Fruit fly (Drosophila melanogaster) whole organism, embryonic: ENCODE measurements around the gene CG13894.
A peak's percentile ranks its signal among the peaks of the same experiment; 100 is the strongest.

Experiments
- Bgb ChIP-seq: fragments of 200-800 bp; sonication (Bioruptor generic); IDR thresholded peaks from 2 replicates; pipeline ENCODE4 v1.3.6; 2022; ENCODE audit warnings: missing biosample characterization, missing genetic modification characterization; ENCODE audit not compliant: partially characterized antibody
- BtbVII ChIP-seq: fragments of 200-800 bp; sonication (Bioruptor generic); optimal IDR thresholded peaks from 3 replicates; lab custom pipeline; 2017; ENCODE audit warnings: missing biosample characterization, mild to moderate bottlenecking, missing genetic modification characterization
- CG1024 ChIP-seq: fragments of 200-800 bp; sonication (Bioruptor generic); IDR thresholded peaks from 2 replicates; pipeline ENCODE4 v1.3.6; 2022; ENCODE audit warnings: missing biosample characterization, missing genetic modification characterization
- CG10462 ChIP-seq: fragments of 200-800 bp; sonication (Bioruptor generic); optimal IDR thresholded peaks from 2 replicates; lab custom pipeline; 2016; ENCODE audit warnings: missing biosample characterization, missing genetic modification characterization
- CG11504 ChIP-seq: fragments of 200-800 bp; sonication (Bioruptor generic); optimal IDR thresholded peaks from 3 replicates; lab custom pipeline; 2019; ENCODE audit warnings: missing biosample characterization, mild to moderate bottlenecking, missing genetic modification characterization, moderate library complexity
- CG11696 ChIP-seq: fragments of 200-800 bp; sonication (Bioruptor generic); IDR thresholded peaks from 2 replicates; pipeline ENCODE4 v1.3.6; 2022; ENCODE audit warnings: missing biosample characterization, missing genetic modification characterization
- CG12104 ChIP-seq: fragments of 200-800 bp; sonication (Bioruptor generic); optimal IDR thresholded peaks from 3 replicates; lab custom pipeline; 2016; ENCODE audit warnings: missing biosample characterization, missing genetic modification characterization
- CG16863 ChIP-seq: fragments of 200-800 bp; sonication (Bioruptor generic); optimal IDR thresholded peaks from 3 replicates; lab custom pipeline; 2016; ENCODE audit warnings: missing biosample characterization, missing genetic modification characterization
- CG17186 ChIP-seq: fragments of 200-800 bp; sonication (Bioruptor generic); optimal IDR thresholded peaks from 3 replicates; lab custom pipeline; 2017; ENCODE audit warnings: missing biosample characterization, missing genetic modification reagents, missing genetic modification characterization
- CG17568 ChIP-seq: fragments of 200-800 bp; sonication (Bioruptor generic); optimal IDR thresholded peaks from 2 replicates; lab custom pipeline; 2018; ENCODE audit warnings: missing biosample characterization, mild to moderate bottlenecking, missing genetic modification characterization, moderate library complexity
- CG1832 ChIP-seq: fragments of 200-800 bp; sonication (Bioruptor generic); optimal IDR thresholded peaks from 2 replicates; lab custom pipeline; 2017; ENCODE audit warnings: missing biosample characterization, mild to moderate bottlenecking, missing genetic modification characterization, inconsistent platforms
- CG2889 ChIP-seq: fragments of 200-800 bp; sonication (Bioruptor generic); IDR thresholded peaks from 3 replicates; pipeline ENCODE4 v1.3.6; 2022; ENCODE audit warnings: missing biosample characterization, missing genetic modification characterization
- CG31441 ChIP-seq: fragments of 200-800 bp; sonication (Bioruptor generic); IDR thresholded peaks from 2 replicates; pipeline ENCODE4 v1.3.6; 2022; ENCODE audit warnings: missing biosample characterization, missing genetic modification characterization
- CG33213 ChIP-seq: fragments of 200-800 bp; sonication (Bioruptor generic); optimal IDR thresholded peaks from 3 replicates; lab custom pipeline; 2016; ENCODE audit warnings: missing biosample characterization, missing genetic modification characterization
- CG42726 ChIP-seq: fragments of 200-800 bp; sonication (Bioruptor generic); IDR thresholded peaks from 2 replicates; pipeline ENCODE4 v1.3.6; 2022; ENCODE audit warnings: missing biosample characterization, missing genetic modification characterization; ENCODE audit not compliant: partially characterized antibody
- CG4328 ChIP-seq: fragments of 200-800 bp; sonication (Bioruptor generic); optimal IDR thresholded peaks from 3 replicates; lab custom pipeline; 2017; ENCODE audit warnings: missing biosample characterization, missing genetic modification reagents, missing genetic modification characterization
- CG4707 ChIP-seq: fragments of 200-800 bp; sonication (Bioruptor generic); optimal IDR thresholded peaks from 2 replicates; lab custom pipeline; 2018; ENCODE audit warnings: missing biosample characterization, mild to moderate bottlenecking, missing genetic modification characterization, moderate library complexity
- CG6654 ChIP-seq: fragments of 200-800 bp; sonication (Bioruptor generic); optimal IDR thresholded peaks from 2 replicates; lab custom pipeline; 2017; ENCODE audit warnings: missing biosample characterization, mild to moderate bottlenecking, missing genetic modification characterization
- CG6813 ChIP-seq: fragments of 200-800 bp; sonication (Bioruptor generic); optimal IDR thresholded peaks from 2 replicates; lab custom pipeline; 2017; ENCODE audit warnings: missing biosample characterization, missing genetic modification characterization, mild to moderate bottlenecking, moderate library complexity, missing genetic modification reagents
- CG6854 ChIP-seq: fragments of 200-800 bp; sonication (Bioruptor generic); optimal IDR thresholded peaks from 3 replicates; lab custom pipeline; 2017; ENCODE audit warnings: missing biosample characterization, mild to moderate bottlenecking, missing genetic modification characterization
- CG9609 ChIP-seq: fragments of 200-800 bp; sonication (Bioruptor generic); optimal IDR thresholded peaks from 3 replicates; lab custom pipeline; 2016; ENCODE audit warnings: missing biosample characterization, missing genetic modification characterization
- CG9932 ChIP-seq: fragments of 200-800 bp; sonication (Bioruptor generic); IDR thresholded peaks from 2 replicates; pipeline ENCODE4 v1.3.6; 2022; ENCODE audit warnings: missing biosample characterization, missing genetic modification characterization
- CHES-1-like ChIP-seq: fragments of 200-800 bp; sonication (Bioruptor generic); optimal IDR thresholded peaks from 2 replicates; lab custom pipeline; 2016; ENCODE audit warnings: missing biosample characterization, missing genetic modification characterization
- CTCF ChIP-seq: fragments of 200-800 bp; sonication (Bioruptor generic); optimal IDR thresholded peaks from 2 replicates; lab custom pipeline; 2017; ENCODE audit warnings: missing biosample characterization, mild to moderate bottlenecking, missing genetic modification characterization, moderate library complexity
- Deaf1 ChIP-seq: fragments of 200-800 bp; optimal IDR thresholded peaks from 3 replicates; lab custom pipeline; 2019; ENCODE audit warnings: missing biosample characterization, mild to moderate bottlenecking, missing genetic modification characterization, moderate library complexity
- Dip2 ChIP-seq: fragments of 200-800 bp; sonication (Bioruptor generic); IDR thresholded peaks from 2 replicates; pipeline ENCODE4 v1.3.6; 2022; ENCODE audit warnings: missing biosample characterization, missing genetic modification characterization
- Nf-YA ChIP-seq: fragments of 200-800 bp; sonication (Bioruptor generic); IDR thresholded peaks from 2 replicates; pipeline ENCODE4 v1.3.6; 2022; ENCODE audit warnings: missing biosample characterization, missing genetic modification characterization
- Six4 ChIP-seq: fragments of 200-800 bp; sonication (Bioruptor generic); optimal IDR thresholded peaks from 2 replicates; lab custom pipeline; 2016; ENCODE audit warnings: missing biosample characterization, missing genetic modification characterization
- Stat92E ChIP-seq, 3 experiments: fragments of >200 bp in 2 of 3; fragments of 200-800 bp in 1 of 3; sonication (Bioruptor generic) in 1 of 3; optimal IDR thresholded peaks; 2 replicates each; lab custom pipeline; 2017 to 2019; ENCODE audit warnings: missing biosample characterization in 3 of 3, missing genetic modification characterization in 3 of 3, mild to moderate bottlenecking in 1 of 3, moderate library complexity in 1 of 3
- da ChIP-seq: fragments of 200-800 bp; sonication (Bioruptor generic); optimal IDR thresholded peaks from 2 replicates; lab custom pipeline; 2016; ENCODE audit warnings: missing biosample characterization, missing genetic modification characterization
- disco-r ChIP-seq: fragments of 200-800 bp; sonication (Bioruptor generic); optimal IDR thresholded peaks from 2 replicates; lab custom pipeline; 2016; ENCODE audit warnings: missing biosample characterization, missing genetic modification characterization
- fru ChIP-seq: fragments of >200 bp; optimal IDR thresholded peaks from 2 replicates; lab custom pipeline; 2017
- gcm2 ChIP-seq: fragments of 200-800 bp; sonication (Bioruptor generic); optimal IDR thresholded peaks from 2 replicates; lab custom pipeline; 2016; ENCODE audit warnings: missing biosample characterization, missing genetic modification characterization
- gro ChIP-seq: fragments of 200-800 bp; sonication (Bioruptor generic); optimal IDR thresholded peaks from 2 replicates; lab custom pipeline; 2016; ENCODE audit warnings: missing biosample characterization, missing genetic modification characterization
- gsb ChIP-seq: fragments of 200-800 bp; sonication (Bioruptor generic); IDR thresholded peaks from 2 replicates; pipeline ENCODE4 v1.3.6; 2022; ENCODE audit warnings: missing biosample characterization, missing genetic modification characterization
- hbn ChIP-seq: fragments of 200-800 bp; sonication (Bioruptor generic); IDR thresholded peaks from 2 replicates; pipeline ENCODE4 v1.3.6; 2022; ENCODE audit warnings: missing biosample characterization, missing genetic modification characterization; ENCODE audit not compliant: partially characterized antibody
- knrl ChIP-seq: fragments of 200-800 bp; sonication (Bioruptor generic); IDR thresholded peaks from 3 replicates; pipeline ENCODE4 v1.3.6; 2022; ENCODE audit warnings: missing biosample characterization, missing genetic modification characterization; ENCODE audit not compliant: partially characterized antibody
- lab ChIP-seq: fragments of 200-800 bp; sonication (Bioruptor generic); optimal IDR thresholded peaks from 3 replicates; lab custom pipeline; 2017; ENCODE audit warnings: missing biosample characterization, missing genetic modification characterization, mild to moderate bottlenecking, moderate library complexity, missing genetic modification reagents
- odd ChIP-seq: fragments of 200-800 bp; sonication (Bioruptor generic); optimal IDR thresholded peaks from 2 replicates; lab custom pipeline; 2017; ENCODE audit warnings: missing biosample characterization, mild to moderate bottlenecking, missing genetic modification characterization
- pnt ChIP-seq: fragments of 200-800 bp; sonication (Bioruptor generic); optimal IDR thresholded peaks from 3 replicates; lab custom pipeline; 2016; ENCODE audit warnings: missing biosample characterization, missing genetic modification characterization
- prd ChIP-seq, 3 experiments: fragments of >200 bp in 2 of 3; fragments of 200-800 bp in 1 of 3; sonication (Bioruptor generic) in 1 of 3; optimal IDR thresholded peaks in 2 of 3; IDR thresholded peaks in 1 of 3; 2 replicates in 2 of 3; 3 replicates in 1 of 3; pipeline versions ENCODE4 v1.3.6 to Lab custom; 2017 to 2022; ENCODE audit warnings: missing biosample characterization in 1 of 3, missing genetic modification characterization in 1 of 3
- pum ChIP-seq: fragments of 200-800 bp; sonication (Bioruptor generic); optimal IDR thresholded peaks from 2 replicates; lab custom pipeline; 2016; ENCODE audit warnings: missing biosample characterization, missing genetic modification characterization
- sna ChIP-seq: fragments of 200-800 bp; sonication (Bioruptor generic); IDR thresholded peaks from 2 replicates; pipeline ENCODE4 v1.3.6; 2022; ENCODE audit warnings: missing biosample characterization, missing genetic modification characterization; ENCODE audit not compliant: partially characterized antibody
- sob ChIP-seq: fragments of 200-800 bp; sonication (Bioruptor generic); IDR thresholded peaks from 2 replicates; pipeline ENCODE4 v1.3.6; 2022; ENCODE audit warnings: missing biosample characterization, missing genetic modification characterization
- trem ChIP-seq: fragments of 200-800 bp; optimal IDR thresholded peaks from 3 replicates; lab custom pipeline; 2019; ENCODE audit warnings: missing biosample characterization, mild to moderate bottlenecking, missing genetic modification characterization, moderate library complexity
- unpg ChIP-seq: fragments of 200-800 bp; sonication (Bioruptor generic); optimal IDR thresholded peaks from 3 replicates; lab custom pipeline; 2018; ENCODE audit warnings: missing biosample characterization, mild to moderate bottlenecking, missing genetic modification characterization, moderate library complexity
- zf30C ChIP-seq: fragments of 200-800 bp; sonication (Bioruptor generic); optimal IDR thresholded peaks from 3 replicates; lab custom pipeline; 2018; ENCODE audit warnings: missing biosample characterization, mild to moderate bottlenecking, missing genetic modification characterization

CG13894 gene

dm6 chr3L:716078-716477 lies 17.1 kb upstream of the CG13894 start (continued):
- TF ChIP-seq disco-r (GFP tag; lab: Kevin White, UChicago) (no peak), hbn (GFP tag; lab: Robert Waterston, UW) (no peak), CG1024 (GFP tag; lab: Robert Waterston, UW) (no peak), CHES-1-like (GFP tag; lab: Kevin White, UChicago) (no peak), zf30C (GFP tag; lab: Kevin White, UChicago) (peak; percentile 46)
- TF ChIP-seq, all 482 proteins: peak for 31

dm6 chr3L:711839-712553 lies 13.1 kb upstream of the CG13894 start, which contains the start of gene CG13896:
CG13896 (minus strand) TSS chr3L:711850.
- TF ChIP-seq CG17568 (peak; percentile 40), CG6813 (peak; percentile 78), gsb (GFP tag; lab: Robert Waterston, UW) (peak; percentile 65), CG11504 (tag; lab: Kevin White, UChicago) (peak; percentile 84), fru (lab: Kevin White, UChicago) (no peak), CG6854 (peak; percentile 35), da (peak; percentile 83), CG2889 (GFP tag; lab: Robert Waterston, UW) (peak; percentile 77), Deaf1 (tag; lab: Kevin White, UChicago) (peak; percentile 47), CG4707 (GFP tag; lab: Kevin White, UChicago) (peak; percentile 14), gcm2 (GFP tag; lab: Kevin White, UChicago) (peak; percentile 36), CG33213 (GFP tag; lab: Kevin White, UChicago) (peak; percentile 91), prd (optimal IDR thresholded peaks at IDR 0.05; lab: Kevin White, UChicago) (no peak), prd (GFP tag; IDR thresholded peaks at IDR 0.05; lab: Robert Waterston, UW) (peak; percentile 86), CG11696 (GFP tag; lab: Robert Waterston, UW) (no peak), CG12104 (GFP tag; lab: Kevin White, UChicago) (peak; percentile 84), lab (GFP tag; lab: Kevin White, UChicago) (peak; percentile 90), BtbVII (peak; percentile 66), CG1832 (no peak), CG42726 (GFP tag; lab: Robert Waterston, UW) (peak; percentile 74), CG4328 (GFP tag; lab: Kevin White, UChicago) (peak; percentile 60), sob (GFP tag; lab: Robert Waterston, UW) (peak; percentile 87), CG6654 (GFP tag; lab: Kevin White, UChicago) (peak; percentile 62), Nf-YA (GFP tag; lab: Robert Waterston, UW) (peak; percentile 67), CG16863 (GFP tag; lab: Kevin White, UChicago) (peak; percentile 90), Bgb (peak; percentile 58), knrl (GFP tag; lab: Robert Waterston, UW) (peak; percentile 74), pum (GFP tag; lab: Kevin White, UChicago) (peak; percentile 93), odd (peak; percentile 62), unpg (GFP tag; lab: Kevin White, UChicago) (peak; percentile 88), CTCF (GFP tag; lab: Kevin White, UChicago) (peak; percentile 100), sna (GFP tag; lab: Robert Waterston, UW) (peak; percentile 81), CG31441 (GFP tag; lab: Robert Waterston, UW) (peak; percentile 83), trem (tag; lab: Kevin White, UChicago) (peak; percentile 72), Stat92E (GFP tag; optimal IDR thresholded peaks at IDR 0.05; lab: Kevin White, UChicago) (peak in 1 of 3 experiments; percentile 86), CG9932 (GFP tag; lab: Robert Waterston, UW) (peak; percentile 92), CG17186 (GFP tag; lab: Kevin White, UChicago) (peak; percentile 71), pnt (GFP tag; lab: Kevin White, UChicago) (peak; percentile 91), CG10462 (GFP tag; lab: Kevin White, UChicago) (peak; percentile 76), gro (GFP tag; lab: Kevin White, UChicago) (peak; percentile 84), CG9609 (GFP tag; lab: Kevin White, UChicago) (peak; percentile 87), Six4 (peak; percentile 67), Dip2 (GFP tag; lab: Robert Waterston, UW) (no peak)
